Worm (Caenorhabditis elegans): ENCODE measurements around the gene R04B3.3.

DNA sequence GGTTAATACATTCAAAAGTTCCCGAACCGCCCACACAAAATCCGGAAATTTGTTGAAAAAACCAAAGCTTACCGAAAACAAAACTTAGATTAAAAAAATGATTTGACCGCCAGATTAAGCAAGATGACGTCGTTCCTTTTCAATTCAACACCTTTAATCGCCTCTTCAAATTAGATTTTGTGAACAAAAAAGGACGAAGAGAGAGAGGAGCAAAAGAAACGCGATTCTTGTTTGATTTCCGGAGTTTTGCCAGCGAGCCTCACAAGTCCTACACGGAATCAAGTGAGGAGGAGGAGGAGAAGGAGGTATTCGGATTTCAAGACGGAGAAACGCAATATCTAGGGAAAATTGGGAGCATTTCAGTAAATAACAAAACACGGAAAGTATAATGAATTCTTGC lies 18.3 kb downstream of the R04B3.3 start:
- no peak for TF ChIP-seq flt-1 (GFP tag; IDR thresholded peaks at IDR 0.05)
- no peak for TF ChIP-seq ama-1 (optimal IDR thresholded peaks at IDR 0.05)
